Worm (Caenorhabditis elegans) whole organism, L4 larva: Measurements from ENCODE around the gene F46F5.10.

Experiments used
- F26F4.8 ChIP-seq: fragments of 200-800 bp; sonication (Bioruptor generic); conservative IDR thresholded peaks from 2 replicates; pipeline ENCODE4 v1.3.6; 2022; ENCODE audit warnings: missing genetic modification characterization, missing compliant biosample characterization
- F44E2.7 ChIP-seq: fragments of 200-800 bp; sonication (Bioruptor generic); IDR thresholded peaks from 2 replicates; pipeline ENCODE4 v2.1.2; 2022; ENCODE audit warnings: missing genetic modification characterization, missing compliant biosample characterization
- ces-1 ChIP-seq: fragments of 150-350 bp; sonication (generic microtip); optimal IDR thresholded peaks from 4 replicates; lab custom pipeline; 2014; ENCODE audit warnings: missing biosample characterization, missing genetic modification reagents, missing genetic modification characterization
- dpl-1 ChIP-seq: fragments of 150-350 bp; optimal IDR thresholded peaks from 2 replicates; lab custom pipeline; 2014; ENCODE audit warnings: missing biosample characterization, missing genetic modification reagents, missing genetic modification characterization
- jun-1 ChIP-seq: fragments of 150-350 bp; optimal IDR thresholded peaks from 2 replicates; lab custom pipeline; 2014; ENCODE audit warnings: missing biosample characterization, missing genetic modification reagents, missing genetic modification characterization
- lin-13 ChIP-seq: fragments of 150-350 bp; optimal IDR thresholded peaks from 2 replicates; lab custom pipeline; 2014; ENCODE audit warnings: missing biosample characterization, missing genetic modification reagents, missing genetic modification characterization
- lin-39 ChIP-seq: fragments of 150-350 bp; optimal IDR thresholded peaks from 2 replicates; lab custom pipeline; 2014; ENCODE audit warnings: missing biosample characterization, missing genetic modification reagents, missing genetic modification characterization
- lir-3 ChIP-seq: sonication (generic microtip); optimal IDR thresholded peaks from 2 replicates; lab custom pipeline; 2016; ENCODE audit warnings: mild to moderate bottlenecking, missing genetic modification characterization, missing compliant biosample characterization
- lsy-2 ChIP-seq, 2 experiments: fragments of 150-350 bp in 1 of 2; sonication (generic microtip) in 1 of 2; optimal IDR thresholded peaks; 2 replicates each; lab custom pipeline; 2014 to 2017; ENCODE audit warnings: missing biosample characterization in 2 of 2, missing genetic modification characterization in 2 of 2
- mep-1 ChIP-seq: fragments of 150-350 bp; sonication (generic microtip); optimal IDR thresholded peaks from 3 replicates; lab custom pipeline; 2014; ENCODE audit warnings: missing biosample characterization, missing genetic modification characterization
- unc-39 ChIP-seq: sonication (generic microtip); optimal IDR thresholded peaks from 2 replicates; lab custom pipeline; 2017; ENCODE audit warnings: missing biosample characterization, missing genetic modification characterization

DNA sequence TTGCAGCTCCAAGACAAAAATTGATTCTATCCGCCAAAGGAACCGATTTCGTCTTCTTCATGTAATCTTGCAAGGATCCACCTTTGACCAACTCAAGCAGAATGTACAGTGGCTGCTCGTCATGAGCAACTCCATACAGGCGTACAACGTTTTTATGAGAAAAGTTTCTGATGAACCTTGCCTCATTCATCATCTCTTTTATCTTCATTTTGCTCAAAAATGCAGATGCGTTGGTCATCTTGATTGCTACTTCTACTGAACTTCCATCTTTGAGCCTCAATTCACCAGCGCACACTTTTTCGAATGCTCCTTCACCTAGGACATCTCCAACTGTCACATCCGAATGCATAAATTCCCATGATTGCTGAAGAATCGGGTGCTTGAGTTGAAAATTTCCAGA is 26.7 kb upstream of the F46F5.10 start:
- no peak for TF ChIP-seq lsy-2 (tag; optimal IDR thresholded peaks at IDR 0.05; lab: Kevin White, UChicago)
- no peak for TF ChIP-seq F26F4.8
- no peak for TF ChIP-seq jun-1
- no peak for TF ChIP-seq ces-1
- no peak for TF ChIP-seq unc-39 (tag; lab: Kevin White, UChicago)
- TF ChIP-seq lin-13 (GFP tag; lab: Kevin White, UChicago) = no peak
- no peak for TF ChIP-seq dpl-1 (GFP tag; lab: Kevin White, UChicago)
- no peak for TF ChIP-seq mep-1 (tag; lab: Kevin White, UChicago)
- no peak for TF ChIP-seq lir-3 (tag; lab: Kevin White, UChicago)
- no peak for TF ChIP-seq lin-39 (tag; lab: Kevin White, UChicago)
- TF ChIP-seq F44E2.7 (GFP tag; lab: Robert Waterston, UW) = no peak
